Fruit fly (Drosophila melanogaster) whole organism, embryonic: ENCODE data around the gene Tpr2.

Experiments used
- Asciz ChIP-seq: fragments of 200-800 bp; sonication (Bioruptor generic); optimal IDR thresholded peaks from 2 replicates; lab custom pipeline; 2017; ENCODE audit warnings: missing biosample characterization, mild to moderate bottlenecking, missing genetic modification characterization, missing genetic modification reagents
- CG10979 ChIP-seq: fragments of 200-800 bp; sonication (Bioruptor generic); optimal IDR thresholded peaks from 2 replicates; lab custom pipeline; 2018; ENCODE audit warnings: missing biosample characterization, mild to moderate bottlenecking, missing genetic modification characterization, moderate library complexity
- CG11093 ChIP-seq: fragments of 200-800 bp; sonication (Bioruptor generic); IDR thresholded peaks from 3 replicates; pipeline ENCODE4 v1.3.6; 2022; ENCODE audit warnings: missing biosample characterization, missing genetic modification characterization
- CG11696 ChIP-seq: fragments of 200-800 bp; sonication (Bioruptor generic); IDR thresholded peaks from 2 replicates; pipeline ENCODE4 v1.3.6; 2022; ENCODE audit warnings: missing biosample characterization, missing genetic modification characterization
- CG12236 ChIP-seq: fragments of 200-800 bp; sonication (Bioruptor generic); optimal IDR thresholded peaks from 2 replicates; lab custom pipeline; 2016; ENCODE audit warnings: missing biosample characterization, missing genetic modification characterization
- CG13424 ChIP-seq: fragments of 200-800 bp; sonication (Bioruptor generic); optimal IDR thresholded peaks from 2 replicates; lab custom pipeline; 2019; ENCODE audit warnings: missing biosample characterization, mild to moderate bottlenecking, missing genetic modification characterization, moderate library complexity
- CG14050 ChIP-seq: fragments of 200-800 bp; sonication (Bioruptor generic); IDR thresholded peaks from 3 replicates; pipeline ENCODE4 v1.3.6; 2022; ENCODE audit warnings: missing biosample characterization, missing genetic modification characterization
- CG14667 ChIP-seq: fragments of 200-800 bp; sonication (Bioruptor generic); IDR thresholded peaks from 2 replicates; pipeline ENCODE4 v1.3.6; 2022; ENCODE audit warnings: missing biosample characterization, missing genetic modification characterization
- CG17829 ChIP-seq: fragments of 200-800 bp; optimal IDR thresholded peaks from 2 replicates; lab custom pipeline; 2019; ENCODE audit warnings: missing biosample characterization, mild to moderate bottlenecking, missing genetic modification characterization, moderate library complexity
- CG2120 ChIP-seq: fragments of 200-800 bp; sonication (Bioruptor generic); optimal IDR thresholded peaks from 3 replicates; lab custom pipeline; 2016; ENCODE audit warnings: missing biosample characterization, missing genetic modification characterization
- CG2712 ChIP-seq: fragments of 200-800 bp; optimal IDR thresholded peaks from 3 replicates; lab custom pipeline; 2019; ENCODE audit warnings: missing biosample characterization, mild to moderate bottlenecking, missing genetic modification characterization, moderate library complexity
- CG3847 ChIP-seq: fragments of 200-800 bp; sonication (Bioruptor generic); IDR thresholded peaks from 2 replicates; pipeline ENCODE4 v1.3.6; 2022; ENCODE audit warnings: missing biosample characterization, missing genetic modification characterization
- CG42726 ChIP-seq: fragments of 200-800 bp; sonication (Bioruptor generic); IDR thresholded peaks from 2 replicates; pipeline ENCODE4 v1.3.6; 2022; ENCODE audit warnings: missing biosample characterization, missing genetic modification characterization; ENCODE audit not compliant: partially characterized antibody
- CG6175 ChIP-seq: fragments of 200-800 bp; sonication (Bioruptor generic); IDR thresholded peaks from 3 replicates; pipeline ENCODE4 v1.3.6; 2022; ENCODE audit warnings: missing biosample characterization, missing genetic modification characterization
- CG6654 ChIP-seq: fragments of 200-800 bp; sonication (Bioruptor generic); optimal IDR thresholded peaks from 2 replicates; lab custom pipeline; 2017; ENCODE audit warnings: missing biosample characterization, mild to moderate bottlenecking, missing genetic modification characterization
- CG6683 ChIP-seq: fragments of 200-800 bp; sonication (Bioruptor generic); optimal IDR thresholded peaks from 2 replicates; lab custom pipeline; 2017; ENCODE audit warnings: missing biosample characterization, mild to moderate bottlenecking, missing genetic modification characterization, missing genetic modification reagents
- CG6854 ChIP-seq: fragments of 200-800 bp; sonication (Bioruptor generic); optimal IDR thresholded peaks from 3 replicates; lab custom pipeline; 2017; ENCODE audit warnings: missing biosample characterization, mild to moderate bottlenecking, missing genetic modification characterization
- CG7839 ChIP-seq: fragments of 200-800 bp; sonication (Bioruptor generic); optimal IDR thresholded peaks from 3 replicates; lab custom pipeline; 2018; ENCODE audit warnings: missing biosample characterization, mild to moderate bottlenecking, missing genetic modification characterization, moderate library complexity
- CG7987 ChIP-seq: fragments of 200-800 bp; sonication (Bioruptor generic); optimal IDR thresholded peaks from 2 replicates; lab custom pipeline; 2018; ENCODE audit warnings: missing biosample characterization, mild to moderate bottlenecking, missing genetic modification characterization, moderate library complexity
- CG8359 ChIP-seq: fragments of 200-800 bp; sonication (Bioruptor generic); optimal IDR thresholded peaks from 2 replicates; lab custom pipeline; 2017; ENCODE audit warnings: missing biosample characterization, mild to moderate bottlenecking, missing genetic modification characterization, borderline replicate concordance
- CG9437 ChIP-seq: fragments of 200-800 bp; sonication (Bioruptor generic); optimal IDR thresholded peaks from 2 replicates; lab custom pipeline; 2018; ENCODE audit warnings: missing biosample characterization, mild to moderate bottlenecking, missing genetic modification characterization
- CG9727 ChIP-seq: fragments of 200-800 bp; sonication (Bioruptor generic); optimal IDR thresholded peaks from 3 replicates; lab custom pipeline; 2017; ENCODE audit warnings: missing biosample characterization, mild to moderate bottlenecking, missing genetic modification characterization
- CTCF ChIP-seq: fragments of 200-800 bp; sonication (Bioruptor generic); optimal IDR thresholded peaks from 2 replicates; lab custom pipeline; 2017; ENCODE audit warnings: missing biosample characterization, mild to moderate bottlenecking, missing genetic modification characterization, moderate library complexity
- D19A ChIP-seq: fragments of 200-800 bp; optimal IDR thresholded peaks from 3 replicates; lab custom pipeline; 2019; ENCODE audit warnings: missing biosample characterization, mild to moderate bottlenecking, missing genetic modification characterization, moderate library complexity
- D19B ChIP-seq: fragments of 200-800 bp; sonication (Bioruptor generic); optimal IDR thresholded peaks from 2 replicates; lab custom pipeline; 2017; ENCODE audit warnings: missing biosample characterization, mild to moderate bottlenecking, missing genetic modification characterization
- Dek ChIP-seq: fragments of 200-800 bp; sonication (Bioruptor generic); optimal IDR thresholded peaks from 3 replicates; lab custom pipeline; 2019; ENCODE audit warnings: missing biosample characterization, mild to moderate bottlenecking, missing genetic modification characterization, moderate library complexity
- Dref ChIP-seq: fragments of 200-800 bp; sonication (Bioruptor generic); IDR thresholded peaks from 2 replicates; pipeline ENCODE4 v1.3.6; 2022; ENCODE audit warnings: missing biosample characterization, missing genetic modification characterization
- HmgD ChIP-seq: fragments of 200-800 bp; sonication (Bioruptor generic); optimal IDR thresholded peaks from 3 replicates; lab custom pipeline; 2016; ENCODE audit warnings: missing biosample characterization, missing genetic modification characterization
- Rx ChIP-seq: fragments of 200-800 bp; sonication (Bioruptor generic); IDR thresholded peaks from 2 replicates; pipeline ENCODE4 v1.3.6; 2022; ENCODE audit warnings: missing biosample characterization, missing genetic modification characterization
- Tbp ChIP-seq: fragments of >200 bp; optimal IDR thresholded peaks from 2 replicates; lab custom pipeline; 2018; ENCODE audit warnings: missing biosample characterization, missing genetic modification characterization
- ab ChIP-seq: fragments of 200-800 bp; sonication (Bioruptor generic); optimal IDR thresholded peaks from 2 replicates; lab custom pipeline; 2016; ENCODE audit warnings: missing biosample characterization, missing genetic modification characterization
- abd-A ChIP-seq: fragments of 200-800 bp; sonication (Bioruptor generic); optimal IDR thresholded peaks from 3 replicates; lab custom pipeline; 2019; ENCODE audit warnings: missing biosample characterization, mild to moderate bottlenecking, missing genetic modification characterization, moderate library complexity
- bowl ChIP-seq: fragments of 200-800 bp; sonication (Bioruptor generic); IDR thresholded peaks from 2 replicates; pipeline ENCODE4 v1.3.6; 2022; ENCODE audit warnings: missing biosample characterization, missing genetic modification characterization
- cad ChIP-seq: fragments of >200 bp; optimal IDR thresholded peaks from 2 replicates; lab custom pipeline; 2017; ENCODE audit warnings: missing biosample characterization, missing genetic modification characterization
- caup ChIP-seq: fragments of 200-800 bp; sonication (Bioruptor generic); optimal IDR thresholded peaks from 3 replicates; lab custom pipeline; 2017; ENCODE audit warnings: missing biosample characterization, mild to moderate bottlenecking, missing genetic modification characterization, moderate library complexity; ENCODE audit not compliant: severe bottlenecking
- cwo ChIP-seq: fragments of 200-800 bp; sonication (Bioruptor generic); optimal IDR thresholded peaks from 3 replicates; lab custom pipeline; 2017; ENCODE audit warnings: missing biosample characterization, missing genetic modification characterization, mild to moderate bottlenecking, moderate library complexity, missing genetic modification reagents
- eve ChIP-seq, 2 experiments: fragments of >200 bp; optimal IDR thresholded peaks; 2 replicates each; lab custom pipeline; 2017; ENCODE audit warnings: missing biosample characterization in 2 of 2, missing genetic modification characterization in 2 of 2
- fd102C ChIP-seq: fragments of 200-800 bp; sonication (Bioruptor generic); optimal IDR thresholded peaks from 2 replicates; lab custom pipeline; 2018; ENCODE audit warnings: missing biosample characterization, mild to moderate bottlenecking, missing genetic modification characterization, moderate library complexity
- ham ChIP-seq: fragments of 200-800 bp; sonication (Bioruptor generic); IDR thresholded peaks from 2 replicates; pipeline ENCODE4 v1.3.6; 2022; ENCODE audit warnings: missing biosample characterization, missing genetic modification characterization
- insv ChIP-seq, 2 experiments: fragments of 200-800 bp; sonication (Bioruptor generic); optimal IDR thresholded peaks; 3 replicates each; lab custom pipeline; 2016 to 2018; ENCODE audit warnings: missing biosample characterization in 2 of 2, missing genetic modification characterization in 2 of 2
- kay ChIP-seq: fragments of 200-800 bp; sonication (Bioruptor generic); optimal IDR thresholded peaks from 2 replicates; lab custom pipeline; 2016; ENCODE audit warnings: missing biosample characterization, missing genetic modification characterization
- lov ChIP-seq, 2 experiments: fragments of 200-800 bp in 1 of 2; fragments of >200 bp in 1 of 2; sonication (Bioruptor generic) in 1 of 2; IDR thresholded peaks in 1 of 2; optimal IDR thresholded peaks in 1 of 2; 2 replicates in 1 of 2; 3 replicates in 1 of 2; pipeline versions ENCODE4 v1.3.6 to Lab custom; 2017 to 2022; ENCODE audit warnings: missing biosample characterization in 1 of 2, missing genetic modification characterization in 1 of 2
- p53 ChIP-seq: fragments of 200-800 bp; sonication (Bioruptor generic); optimal IDR thresholded peaks from 2 replicates; lab custom pipeline; 2016; ENCODE audit warnings: missing biosample characterization, missing genetic modification characterization
- ranshi ChIP-seq: fragments of 200-800 bp; sonication (Bioruptor generic); IDR thresholded peaks from 2 replicates; pipeline ENCODE4 v1.3.6; 2022; ENCODE audit warnings: missing biosample characterization, missing genetic modification characterization
- sc ChIP-seq, 3 experiments: fragments of >200 bp in 2 of 3; fragments of 200-800 bp in 1 of 3; sonication (Bioruptor generic) in 1 of 3; optimal IDR thresholded peaks; 2 replicates in 2 of 3; 3 replicates in 1 of 3; lab custom pipeline; 2017; ENCODE audit warnings: mild to moderate bottlenecking in 1 of 3, missing biosample characterization in 1 of 3, missing genetic modification characterization in 1 of 3, missing genetic modification reagents in 1 of 3
- sqz ChIP-seq: fragments of 200-800 bp; sonication (Bioruptor generic); optimal IDR thresholded peaks from 3 replicates; lab custom pipeline; 2018; ENCODE audit warnings: missing biosample characterization, mild to moderate bottlenecking, missing genetic modification characterization
- tio ChIP-seq: fragments of 200-800 bp; sonication (Bioruptor generic); optimal IDR thresholded peaks from 2 replicates; lab custom pipeline; 2017; ENCODE audit warnings: missing biosample characterization, missing genetic modification characterization, inconsistent platforms
- tna ChIP-seq: fragments of 200-800 bp; sonication (Bioruptor generic); IDR thresholded peaks from 2 replicates; pipeline ENCODE4 v1.3.6; 2022; ENCODE audit warnings: missing biosample characterization, missing genetic modification characterization; ENCODE audit not compliant: partially characterized antibody
- yki ChIP-seq: fragments of >200 bp; optimal IDR thresholded peaks from 3 replicates; lab custom pipeline; 2018

Tpr2 gene

DNA sequence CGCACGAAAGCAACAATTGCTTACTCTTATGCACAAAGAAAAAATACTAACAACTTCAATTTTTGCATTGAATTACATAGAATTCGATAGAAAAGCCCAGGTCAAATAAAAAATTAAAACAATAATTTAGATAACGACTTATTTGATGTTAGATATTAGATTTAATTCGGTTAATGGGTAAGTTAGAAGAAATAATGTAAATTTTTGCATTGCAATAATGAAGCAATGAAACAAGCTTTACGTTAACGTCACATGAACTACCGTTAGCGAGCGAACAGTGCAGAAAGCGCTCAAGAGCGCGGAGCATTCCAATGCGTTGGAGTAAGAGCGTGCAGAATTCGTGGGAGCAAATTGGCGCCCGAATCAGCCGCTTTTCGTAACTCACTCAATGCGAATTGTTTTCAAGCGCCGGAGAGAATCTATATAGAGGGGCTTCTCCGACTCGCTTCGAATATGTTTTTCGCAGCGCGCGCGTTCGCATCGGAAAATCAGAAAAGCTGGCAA lies 53.3 kb downstream of the Tpr2 start, which contains the start of gene mtgo (continued):
- peak; percentile 21 for TF ChIP-seq Dek
- TF ChIP-seq sqz = peak; percentile 15
- no peak for TF ChIP-seq CTCF
- TF ChIP-seq CG17829 = peak; percentile 62
- TF ChIP-seq CG10979 = peak; percentile 12
- peak; percentile 12 for TF ChIP-seq D19B
- peak; percentile 50 for TF ChIP-seq CG6854 (GFP tag; lab: Kevin White, UChicago)

DNA sequence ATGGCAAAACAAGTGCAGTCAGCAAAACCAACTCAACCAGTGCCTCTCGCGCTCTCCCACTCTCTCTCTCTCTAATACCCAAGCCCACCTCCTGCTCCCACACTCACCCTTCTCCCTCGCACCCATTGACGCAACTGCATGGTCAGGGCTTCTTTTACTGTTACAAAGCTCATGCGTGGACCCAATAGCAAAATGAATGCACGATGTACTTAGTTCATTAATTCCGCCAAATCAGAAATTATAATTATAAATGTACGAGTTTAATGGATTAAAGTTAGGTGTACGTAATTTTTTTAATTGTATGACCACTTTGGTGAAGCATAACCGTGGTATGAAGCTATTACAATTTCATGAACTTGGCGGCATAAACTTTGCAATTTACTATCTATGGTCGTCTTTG lies 54.4 kb downstream of the Tpr2 start:
- TF ChIP-seq CG7987 (GFP tag; lab: Kevin White, UChicago) = peak; percentile 13
- TF ChIP-seq CG2712 (tag; lab: Kevin White, UChicago) = peak; percentile 70
- TF ChIP-seq bowl = no peak
- no peak for TF ChIP-seq CG42726
- no peak for TF ChIP-seq CG12236 (GFP tag; lab: Kevin White, UChicago)
- TF ChIP-seq CG13424 (tag; lab: Kevin White, UChicago) = peak; percentile 80
- peak; percentile 67 for TF ChIP-seq CG17829
- no peak for TF ChIP-seq tna (GFP tag; lab: Robert Waterston, UW)
- TF ChIP-seq eve (GFP tag; optimal IDR thresholded peaks at IDR 0.05; lab: Kevin White, UChicago) = peak in 1 of 2 experiments; percentile 82
- peak; percentile 35 for TF ChIP-seq sqz
- TF ChIP-seq HmgD (GFP tag; lab: Kevin White, UChicago) = no peak
- TF ChIP-seq CG6683 (GFP tag; lab: Kevin White, UChicago) = peak; percentile 69
- TF ChIP-seq CG7839 (tag; lab: Kevin White, UChicago) = peak; percentile 80
- TF ChIP-seq cad (GFP tag; lab: Kevin White, UChicago) = no peak
- no peak for TF ChIP-seq CG14050 (GFP tag; lab: Robert Waterston, UW)
- TF ChIP-seq Asciz (GFP tag; lab: Kevin White, UChicago) = peak; percentile 63
- peak; percentile 53 for TF ChIP-seq D19A
- no peak for TF ChIP-seq lov (optimal IDR thresholded peaks at IDR 0.05; lab: Kevin White, UChicago)
- TF ChIP-seq lov (GFP tag; IDR thresholded peaks at IDR 0.05; lab: Robert Waterston, UW) = no peak
- TF ChIP-seq tio (GFP tag; lab: Kevin White, UChicago) = peak; percentile 34
- TF ChIP-seq CG9727 (GFP tag; lab: Kevin White, UChicago) = peak; percentile 67
- TF ChIP-seq p53 (GFP tag; lab: Kevin White, UChicago) = no peak
- TF ChIP-seq ab (GFP tag; lab: Kevin White, UChicago) = no peak
- TF ChIP-seq kay (GFP tag; lab: Kevin White, UChicago) = no peak
- TF ChIP-seq Rx = no peak
- no peak for TF ChIP-seq CG6654 (GFP tag; lab: Kevin White, UChicago)
- TF ChIP-seq yki = no peak
- peak; percentile 59; the same call in 1 of the 3 replicates for TF ChIP-seq CG6175
- peak; percentile 26; the same call in 1 of the 2 replicates for TF ChIP-seq ranshi (GFP tag; lab: Robert Waterston, UW)
- TF ChIP-seq cwo (GFP tag; lab: Kevin White, UChicago) = peak; percentile 77
- no peak for TF ChIP-seq CG8359 (GFP tag; lab: Kevin White, UChicago)
- no peak for TF ChIP-seq insv (GFP tag; optimal IDR thresholded peaks at IDR 0.05; lab: Kevin White, UChicago)
- peak; percentile 59 for TF ChIP-seq caup (GFP tag; lab: Kevin White, UChicago)
- TF ChIP-seq Tbp (GFP tag; lab: Kevin White, UChicago) = no peak
- TF ChIP-seq CG2120 (GFP tag; lab: Kevin White, UChicago) = peak; percentile 70
- no peak for TF ChIP-seq fd102C (GFP tag; lab: Kevin White, UChicago)
- TF ChIP-seq CG11696 (GFP tag; lab: Robert Waterston, UW) = 0 out of 2 replicates have a peak, but pooled peaks have one; percentile 25
- TF ChIP-seq CG14667 = no peak
- TF ChIP-seq CG9437 (GFP tag; lab: Kevin White, UChicago) = peak; percentile 16
- TF ChIP-seq CG11093 = 0 out of 3 replicates have a peak, but pooled peaks have one; percentile 23
- no peak for TF ChIP-seq Dref (GFP tag; lab: Robert Waterston, UW)
- 0 out of 2 replicates have a peak, but pooled peaks have one; percentile 21 for TF ChIP-seq CG3847 (GFP tag; lab: Robert Waterston, UW)
- no peak for TF ChIP-seq ham (GFP tag; lab: Robert Waterston, UW)
- TF ChIP-seq abd-A (tag; lab: Kevin White, UChicago) = peak; percentile 65
- no peak for TF ChIP-seq sc (optimal IDR thresholded peaks at IDR 0.05; lab: Kevin White, UChicago)
- no peak for TF ChIP-seq sc (GFP tag; optimal IDR thresholded peaks at IDR 0.05; lab: Kevin White, UChicago)
